Worm (Caenorhabditis elegans) whole organism, L4 larva: Measurements from ENCODE around the gene C50F4.4.

ENCODE experiments used
- F37D6.2 ChIP-seq: sonication (generic microtip); optimal IDR thresholded peaks from 2 replicates; lab custom pipeline; 2016; ENCODE audit warnings: mild to moderate bottlenecking, missing genetic modification characterization, missing compliant biosample characterization
- aly-2 ChIP-seq: sonication (generic microtip); optimal IDR thresholded peaks from 2 replicates; lab custom pipeline; 2018; ENCODE audit warnings: missing biosample characterization, missing genetic modification characterization
- ceh-28 ChIP-seq: fragments of 150-350 bp; optimal IDR thresholded peaks from 2 replicates; lab custom pipeline; 2014; ENCODE audit warnings: missing biosample characterization, missing genetic modification reagents, missing genetic modification characterization
- dpl-1 ChIP-seq: fragments of 150-350 bp; optimal IDR thresholded peaks from 2 replicates; lab custom pipeline; 2014; ENCODE audit warnings: missing biosample characterization, missing genetic modification reagents, missing genetic modification characterization
- egl-27 ChIP-seq: sonication (generic microtip); optimal IDR thresholded peaks from 3 replicates; lab custom pipeline; 2017; ENCODE audit warnings: missing biosample characterization, missing genetic modification reagents, missing genetic modification characterization
- lir-3 ChIP-seq: sonication (generic microtip); optimal IDR thresholded peaks from 2 replicates; lab custom pipeline; 2016; ENCODE audit warnings: mild to moderate bottlenecking, missing genetic modification characterization, missing compliant biosample characterization
- mdl-1 ChIP-seq, 2 experiments: fragments of 150-350 bp in 1 of 2; sonication (generic microtip) in 1 of 2; optimal IDR thresholded peaks; 2 replicates each; lab custom pipeline; 2014 to 2017; ENCODE audit warnings: missing biosample characterization in 2 of 2, missing genetic modification characterization in 2 of 2
- mes-2 ChIP-seq: sonication (generic microtip); optimal IDR thresholded peaks from 2 replicates; lab custom pipeline; 2016; ENCODE audit warnings: missing genotype, mild to moderate bottlenecking, missing genetic modification characterization, missing compliant biosample characterization; ENCODE audit not compliant: poor library complexity, severe bottlenecking
- nhr-11 ChIP-seq: fragments of 150-350 bp; optimal IDR thresholded peaks from 2 replicates; lab custom pipeline; 2014; ENCODE audit warnings: missing biosample characterization, missing genetic modification characterization
- unc-39 ChIP-seq: sonication (generic microtip); optimal IDR thresholded peaks from 2 replicates; lab custom pipeline; 2017; ENCODE audit warnings: missing biosample characterization, missing genetic modification characterization
- unc-62 ChIP-seq, 3 experiments: fragments of 150-350 bp in 1 of 3; sonication (generic microtip); optimal IDR thresholded peaks in 2 of 3; peaks in 1 of 3; 1 replicate in 1 of 3; 2 replicates in 2 of 3; lab custom pipeline; 2014 to 2017; ENCODE audit warnings: missing biosample characterization in 3 of 3, missing genetic modification characterization in 3 of 3, missing genetic modification reagents in 3 of 3, missing genotype in 1 of 3

- TF ChIP-seq egl-27 (tag; lab: Kevin White, UChicago) (no peak), ceh-28 (tag; lab: Kevin White, UChicago) (no peak), nhr-11 (tag; lab: Kevin White, UChicago) (no peak), mdl-1 (tag; optimal IDR thresholded peaks at IDR 0.05; lab: Kevin White, UChicago) (no peak), mes-2 (tag; lab: Kevin White, UChicago) (no peak), lir-3 (tag; lab: Kevin White, UChicago) (no peak), aly-2 (no peak), F37D6.2 (no peak), unc-39 (tag; lab: Kevin White, UChicago) (no peak), dpl-1 (no peak), unc-62 (GFP tag; optimal IDR thresholded peaks at IDR 0.05 in 1 of 2; lab: Kevin White, UChicago) (peak in 1 of 2 experiments; percentile 92), unc-62 (tag; optimal IDR thresholded peaks at IDR 0.05; lab: Kevin White, UChicago) (no peak)
These were observed 35.1 kb downstream of the C50F4.4 start for ce11 chrV:9571673-9572072.
